Fruit fly (Drosophila melanogaster): ENCODE measurements around the gene chas.
A peak's percentile ranks its signal among the peaks of the same experiment; 100 is the strongest.

Gene chas

dm6 chrX:17657050-17657696, 41.4 kb downstream of the chas start, which contains the start of gene beta-Spec (continued):
- TF ChIP-seq CG18619 (GFP tag; optimal IDR thresholded peaks at IDR 0.05) (peak; percentile 3), pzg (GFP tag; optimal IDR thresholded peaks at IDR 0.05) (peak; percentile 28), CG11504 (tag; optimal IDR thresholded peaks at IDR 0.05) (peak; percentile 39), YL-1 (GFP tag; optimal IDR thresholded peaks at IDR 0.05) (peak; percentile 80), slbo (GFP tag; IDR thresholded peaks at IDR 0.05) (no peak), CG1603 (tag; optimal IDR thresholded peaks at IDR 0.05) (peak; percentile 1), CG14441 (GFP tag; IDR thresholded peaks at IDR 0.05) (no peak), CG4854 (GFP tag; optimal IDR thresholded peaks at IDR 0.05) (no peak), MBD-R2 (GFP tag; IDR thresholded peaks at IDR 0.05) (peak; percentile 21; the same call in 1 of the 2 replicates), grau (tag; optimal IDR thresholded peaks at IDR 0.05) (peak; percentile 12), ewg (GFP tag; optimal IDR thresholded peaks at IDR 0.05) (peak; percentile 58), CG3847 (GFP tag; IDR thresholded peaks at IDR 0.05) (peak; percentile 15; the same call in 1 of the 2 replicates), CG31441 (GFP tag; IDR thresholded peaks at IDR 0.05) (peak; percentile 29; the same call in 1 of the 2 replicates), row (GFP tag; IDR thresholded peaks at IDR 0.05) (peak; percentile 71; the same call in 2 of the 3 replicates), dmrt11E (tag; optimal IDR thresholded peaks at IDR 0.05) (peak; percentile 4), CTCF (GFP tag; optimal IDR thresholded peaks at IDR 0.05) (peak; percentile 0), CG15514 (GFP tag; optimal IDR thresholded peaks at IDR 0.05) (peak; percentile 96), CG12299 (tag; optimal IDR thresholded peaks at IDR 0.05) (peak; percentile 14), bbx (GFP tag; IDR thresholded peaks at IDR 0.05; ENCODE audit: partially characterized antibody) (0 out of 2 replicates have a peak, but pooled peaks have one; percentile 25), CG12391 (tag; optimal IDR thresholded peaks at IDR 0.05) (peak; percentile 9), MESR4 (GFP tag; optimal IDR thresholded peaks at IDR 0.05) (peak; percentile 85), CG30020 (tag; optimal IDR thresholded peaks at IDR 0.05) (peak; percentile 45), pho (GFP tag; optimal IDR thresholded peaks at IDR 0.05) (no peak), Sry-β (GFP tag; optimal IDR thresholded peaks at IDR 0.05) (peak; percentile 87), Med (GFP tag) (peak; percentile 76), CG17359 (tag; optimal IDR thresholded peaks at IDR 0.05) (no peak), Meics (GFP tag; optimal IDR thresholded peaks at IDR 0.05) (peak; percentile 28), bsh (GFP tag; optimal IDR thresholded peaks at IDR 0.05) (no peak), BEAF-32 (GFP tag; optimal IDR thresholded peaks at IDR 0.05) (peak; percentile 2), CG14710 (tag; optimal IDR thresholded peaks at IDR 0.05) (peak; percentile 28), psq (GFP tag; optimal IDR thresholded peaks at IDR 0.05) (peak; percentile 45), CG8290 (GFP tag; optimal IDR thresholded peaks at IDR 0.05) (no peak), CG8290 (tag; optimal IDR thresholded peaks at IDR 0.05) (peak in 1 of 2 experiments; percentile 7), CG17361 (GFP tag; IDR thresholded peaks at IDR 0.05) (peak; percentile 62; the same call in 1 of the 3 replicates), Abd-B (GFP tag; optimal IDR thresholded peaks at IDR 0.05) (peak; percentile 20), CG30403 (GFP tag; optimal IDR thresholded peaks at IDR 0.05) (peak; percentile 51), phol (tag; optimal IDR thresholded peaks at IDR 0.05) (peak; percentile 18), prd (optimal IDR thresholded peaks at IDR 0.05) (no peak), prd (GFP tag; IDR thresholded peaks at IDR 0.05) (0 out of 3 replicates have a peak, but pooled peaks have one; percentile 30), Camta (GFP tag; optimal IDR thresholded peaks at IDR 0.05) (no peak), CG7839 (tag; optimal IDR thresholded peaks at IDR 0.05) (peak; percentile 27)

Measured in whole organism, embryonic.